Fruit fly (Drosophila melanogaster) whole organism, embryonic: ENCODE results near the gene ClC-a.
A peak's percentile ranks its signal among the peaks of the same experiment; 100 is the strongest.

Experiments used
- Adf1 ChIP-seq: fragments of 200-800 bp; sonication (Bioruptor generic); IDR thresholded peaks from 2 replicates; pipeline ENCODE4 v1.3.6; 2022; ENCODE audit warnings: missing biosample characterization, missing genetic modification characterization
- CG10321 ChIP-seq: fragments of 200-800 bp; sonication (Bioruptor generic); IDR thresholded peaks from 2 replicates; pipeline ENCODE4 v1.3.6; 2022; ENCODE audit warnings: missing biosample characterization, missing genetic modification characterization
- CG10366 ChIP-seq: fragments of 200-800 bp; sonication (Bioruptor generic); IDR thresholded peaks from 2 replicates; pipeline ENCODE4 v1.3.6; 2022; ENCODE audit warnings: missing biosample characterization, missing genetic modification characterization
- CG10959 ChIP-seq: fragments of 200-800 bp; sonication (Bioruptor generic); IDR thresholded peaks from 2 replicates; pipeline ENCODE4 v1.3.6; 2022; ENCODE audit warnings: missing biosample characterization, missing genetic modification characterization
- CG10979 ChIP-seq: fragments of 200-800 bp; sonication (Bioruptor generic); optimal IDR thresholded peaks from 2 replicates; lab custom pipeline; 2018; ENCODE audit warnings: missing biosample characterization, mild to moderate bottlenecking, missing genetic modification characterization, moderate library complexity
- CG11456 ChIP-seq: fragments of 200-800 bp; sonication (Bioruptor generic); IDR thresholded peaks from 3 replicates; pipeline ENCODE4 v1.3.6; 2022; ENCODE audit warnings: missing biosample characterization, missing genetic modification characterization
- CG13775 ChIP-seq: fragments of 200-800 bp; sonication (Bioruptor generic); optimal IDR thresholded peaks from 3 replicates; lab custom pipeline; 2017; ENCODE audit warnings: missing biosample characterization, mild to moderate bottlenecking, missing genetic modification characterization
- CG16815 ChIP-seq: fragments of 200-800 bp; sonication (Bioruptor generic); optimal IDR thresholded peaks from 3 replicates; lab custom pipeline; 2017; ENCODE audit warnings: missing biosample characterization, mild to moderate bottlenecking, missing genetic modification characterization
- CG17385 ChIP-seq: fragments of 200-800 bp; sonication (Bioruptor generic); optimal IDR thresholded peaks from 3 replicates; lab custom pipeline; 2018; ENCODE audit warnings: missing biosample characterization, mild to moderate bottlenecking, missing genetic modification characterization
- CG2120 ChIP-seq: fragments of 200-800 bp; sonication (Bioruptor generic); optimal IDR thresholded peaks from 3 replicates; lab custom pipeline; 2016; ENCODE audit warnings: missing biosample characterization, missing genetic modification characterization
- CG2202 ChIP-seq: fragments of 200-800 bp; sonication (Bioruptor generic); optimal IDR thresholded peaks from 2 replicates; lab custom pipeline; 2018; ENCODE audit warnings: missing biosample characterization, mild to moderate bottlenecking, missing genetic modification characterization
- CG2875 ChIP-seq: fragments of 200-800 bp; sonication (Bioruptor generic); optimal IDR thresholded peaks from 2 replicates; lab custom pipeline; 2017; ENCODE audit warnings: missing biosample characterization, mild to moderate bottlenecking, missing genetic modification characterization, missing genetic modification reagents
- CG30431 ChIP-seq: fragments of 200-800 bp; sonication (Bioruptor generic); optimal IDR thresholded peaks from 2 replicates; lab custom pipeline; 2017; ENCODE audit warnings: missing biosample characterization, missing genetic modification characterization
- CG32767 ChIP-seq: fragments of 200-800 bp; sonication (Bioruptor generic); IDR thresholded peaks from 2 replicates; pipeline ENCODE4 v1.3.6; 2022; ENCODE audit warnings: missing biosample characterization, missing genetic modification characterization
- CG34376 ChIP-seq: fragments of 200-800 bp; sonication (Bioruptor generic); optimal IDR thresholded peaks from 2 replicates; lab custom pipeline; 2018; ENCODE audit warnings: missing biosample characterization, mild to moderate bottlenecking, missing genetic modification characterization
- CG42726 ChIP-seq: fragments of 200-800 bp; sonication (Bioruptor generic); IDR thresholded peaks from 2 replicates; pipeline ENCODE4 v1.3.6; 2022; ENCODE audit warnings: missing biosample characterization, missing genetic modification characterization; ENCODE audit not compliant: partially characterized antibody
- CG6654 ChIP-seq: fragments of 200-800 bp; sonication (Bioruptor generic); optimal IDR thresholded peaks from 2 replicates; lab custom pipeline; 2017; ENCODE audit warnings: missing biosample characterization, mild to moderate bottlenecking, missing genetic modification characterization
- CG6791 ChIP-seq: fragments of 200-800 bp; sonication (Bioruptor generic); IDR thresholded peaks from 3 replicates; pipeline ENCODE4 v1.3.6; 2022; ENCODE audit warnings: missing biosample characterization, missing genetic modification characterization; ENCODE audit not compliant: partially characterized antibody
- CG6813 ChIP-seq: fragments of 200-800 bp; sonication (Bioruptor generic); optimal IDR thresholded peaks from 2 replicates; lab custom pipeline; 2017; ENCODE audit warnings: missing biosample characterization, missing genetic modification characterization, mild to moderate bottlenecking, moderate library complexity, missing genetic modification reagents
- CG7357 ChIP-seq: fragments of 200-800 bp; sonication (Bioruptor generic); IDR thresholded peaks from 3 replicates; pipeline ENCODE4 v1.3.6; 2022; ENCODE audit warnings: missing biosample characterization, missing genetic modification characterization
- CG8359 ChIP-seq: fragments of 200-800 bp; sonication (Bioruptor generic); optimal IDR thresholded peaks from 2 replicates; lab custom pipeline; 2017; ENCODE audit warnings: missing biosample characterization, mild to moderate bottlenecking, missing genetic modification characterization, borderline replicate concordance
- CG9932 ChIP-seq: fragments of 200-800 bp; sonication (Bioruptor generic); IDR thresholded peaks from 2 replicates; pipeline ENCODE4 v1.3.6; 2022; ENCODE audit warnings: missing biosample characterization, missing genetic modification characterization
- CoRest ChIP-seq: fragments of 200-800 bp; sonication (Bioruptor generic); optimal IDR thresholded peaks from 3 replicates; lab custom pipeline; 2018; ENCODE audit warnings: missing biosample characterization, mild to moderate bottlenecking, missing genetic modification characterization, moderate library complexity
- Drgx ChIP-seq: fragments of 200-800 bp; sonication (Bioruptor generic); IDR thresholded peaks from 2 replicates; pipeline ENCODE4 v1.3.6; 2022; ENCODE audit warnings: missing biosample characterization, missing genetic modification characterization
- Elba2 ChIP-seq: fragments of 200-800 bp; sonication (Bioruptor generic); optimal IDR thresholded peaks from 3 replicates; lab custom pipeline; 2016; ENCODE audit warnings: missing biosample characterization, missing genetic modification characterization
- Hr3 ChIP-seq: fragments of 200-800 bp; sonication (Bioruptor generic); optimal IDR thresholded peaks from 3 replicates; lab custom pipeline; 2016; ENCODE audit warnings: missing biosample characterization, missing genetic modification characterization
- Oli ChIP-seq: fragments of 200-800 bp; sonication (Bioruptor generic); optimal IDR thresholded peaks from 2 replicates; lab custom pipeline; 2018; ENCODE audit warnings: missing biosample characterization, mild to moderate bottlenecking, missing genetic modification characterization, moderate library complexity
- Ravus ChIP-seq: fragments of 200-800 bp; sonication (Bioruptor generic); IDR thresholded peaks from 2 replicates; pipeline ENCODE4 v1.3.6; 2022; ENCODE audit warnings: missing biosample characterization, missing genetic modification characterization
- ap ChIP-seq: fragments of 200-800 bp; sonication (Bioruptor generic); IDR thresholded peaks from 2 replicates; pipeline ENCODE4 v1.3.6; 2022; ENCODE audit warnings: missing biosample characterization, missing genetic modification characterization
- cato ChIP-seq: fragments of 200-800 bp; sonication (Bioruptor generic); optimal IDR thresholded peaks from 2 replicates; lab custom pipeline; 2016; ENCODE audit warnings: missing biosample characterization, missing genetic modification characterization, borderline replicate concordance
- crp ChIP-seq, 2 experiments: fragments of 200-800 bp; sonication (Bioruptor generic); optimal IDR thresholded peaks; 2 replicates in 1 of 2; 3 replicates in 1 of 2; lab custom pipeline; 2017; ENCODE audit warnings: missing biosample characterization in 2 of 2, missing genetic modification characterization in 2 of 2, mild to moderate bottlenecking in 1 of 2, moderate library complexity in 1 of 2
- dmrt11E ChIP-seq: fragments of 200-800 bp; sonication (Bioruptor generic); optimal IDR thresholded peaks from 3 replicates; lab custom pipeline; 2018; ENCODE audit warnings: missing biosample characterization, mild to moderate bottlenecking, missing genetic modification characterization, moderate library complexity
- fd96Cb ChIP-seq: fragments of 200-800 bp; sonication (Bioruptor generic); optimal IDR thresholded peaks from 2 replicates; lab custom pipeline; 2018; ENCODE audit warnings: missing biosample characterization, mild to moderate bottlenecking, missing genetic modification characterization, moderate library complexity
- fru ChIP-seq: fragments of >200 bp; optimal IDR thresholded peaks from 2 replicates; lab custom pipeline; 2017
- hkb ChIP-seq, 2 experiments: fragments of 200-800 bp in 1 of 2; fragments of >200 bp in 1 of 2; sonication (Bioruptor generic) in 1 of 2; IDR thresholded peaks in 1 of 2; optimal IDR thresholded peaks in 1 of 2; 2 replicates each; pipeline versions ENCODE4 v1.3.6 to Lab custom; 2017 to 2022; ENCODE audit warnings: missing biosample characterization in 1 of 2, missing genetic modification characterization in 1 of 2
- hth ChIP-seq: fragments of >200 bp; optimal IDR thresholded peaks from 2 replicates; lab custom pipeline; 2017; ENCODE audit warnings: inconsistent platforms
- kah ChIP-seq: fragments of 200-800 bp; sonication (Bioruptor generic); optimal IDR thresholded peaks from 2 replicates; lab custom pipeline; 2018; ENCODE audit warnings: missing biosample characterization, mild to moderate bottlenecking, missing genetic modification characterization
- kay ChIP-seq: fragments of 200-800 bp; sonication (Bioruptor generic); optimal IDR thresholded peaks from 2 replicates; lab custom pipeline; 2016; ENCODE audit warnings: missing biosample characterization, missing genetic modification characterization
- lilli ChIP-seq: fragments of 200-800 bp; sonication (Bioruptor generic); optimal IDR thresholded peaks from 3 replicates; lab custom pipeline; 2016; ENCODE audit warnings: missing biosample characterization, missing genetic modification characterization
- maf-S ChIP-seq: fragments of 200-800 bp; sonication (Bioruptor generic); optimal IDR thresholded peaks from 2 replicates; lab custom pipeline; 2016; ENCODE audit warnings: missing biosample characterization, missing genetic modification characterization
- pho ChIP-seq: fragments of 200-800 bp; sonication (Bioruptor generic); optimal IDR thresholded peaks from 2 replicates; lab custom pipeline; 2016; ENCODE audit warnings: missing biosample characterization, missing genetic modification characterization
- repo ChIP-seq: fragments of 200-800 bp; sonication (Bioruptor generic); optimal IDR thresholded peaks from 2 replicates; lab custom pipeline; 2016; ENCODE audit warnings: missing biosample characterization, missing genetic modification characterization
- rib ChIP-seq: fragments of 200-800 bp; sonication (Bioruptor generic); IDR thresholded peaks from 2 replicates; pipeline ENCODE4 v1.3.6; 2022; ENCODE audit warnings: missing biosample characterization, missing genetic modification characterization
- schlank ChIP-seq: fragments of 200-800 bp; sonication (Bioruptor generic); optimal IDR thresholded peaks from 2 replicates; lab custom pipeline; 2018; ENCODE audit warnings: missing biosample characterization, mild to moderate bottlenecking, missing genetic modification characterization
- seq ChIP-seq: fragments of 200-800 bp; sonication (Bioruptor generic); IDR thresholded peaks from 2 replicates; pipeline ENCODE4 v1.3.6; 2022; ENCODE audit warnings: missing biosample characterization, missing genetic modification characterization
- sisA ChIP-seq: fragments of 200-800 bp; sonication (Bioruptor generic); IDR thresholded peaks from 2 replicates; pipeline ENCODE4 v1.3.6; 2022; ENCODE audit warnings: missing biosample characterization, missing genetic modification characterization
- slou ChIP-seq: fragments of 200-800 bp; sonication (Bioruptor generic); optimal IDR thresholded peaks from 3 replicates; lab custom pipeline; 2016; ENCODE audit warnings: missing biosample characterization, missing genetic modification characterization
- tio ChIP-seq: fragments of 200-800 bp; sonication (Bioruptor generic); optimal IDR thresholded peaks from 2 replicates; lab custom pipeline; 2017; ENCODE audit warnings: missing biosample characterization, missing genetic modification characterization, inconsistent platforms
- tll ChIP-seq, 2 experiments: fragments of 200-800 bp in 1 of 2; fragments of >200 bp in 1 of 2; sonication (Bioruptor generic) in 1 of 2; optimal IDR thresholded peaks; 2 replicates each; lab custom pipeline; 2017 to 2019; ENCODE audit warnings: missing biosample characterization in 2 of 2, missing genetic modification characterization in 2 of 2, mild to moderate bottlenecking in 1 of 2, moderate library complexity in 1 of 2
- ttk ChIP-seq: fragments of 200-800 bp; sonication (Bioruptor generic); IDR thresholded peaks from 2 replicates; pipeline ENCODE4 v2.1.2; 2022; ENCODE audit warnings: missing biosample characterization, missing genetic modification characterization
- yki ChIP-seq: fragments of >200 bp; optimal IDR thresholded peaks from 3 replicates; lab custom pipeline; 2018

Gene ClC-a

DNA sequence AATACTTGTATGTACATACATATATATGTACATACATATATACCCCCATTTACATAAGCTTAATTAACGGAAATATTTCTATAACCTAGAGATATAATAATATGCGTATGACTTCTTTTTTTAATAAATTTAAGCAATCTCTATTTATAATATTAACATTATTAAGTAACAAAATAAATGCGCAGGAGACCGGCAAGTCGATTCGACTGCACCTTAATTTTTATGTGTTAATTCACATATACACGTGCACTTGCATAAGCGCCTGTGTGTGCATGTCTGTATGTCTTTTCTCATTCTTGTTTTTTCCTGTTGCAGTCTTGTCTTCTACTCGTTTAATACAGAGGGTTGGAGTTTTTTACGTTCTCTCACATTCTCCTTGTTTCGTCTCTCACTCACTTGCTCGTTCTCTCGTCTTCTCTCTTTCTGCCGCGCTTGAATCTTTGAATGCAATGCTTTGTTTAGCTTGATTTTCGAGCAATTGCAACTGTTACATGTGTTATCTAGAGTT is 32.8 kb downstream of the ClC-a start (continued):
- peak; percentile 95 for TF ChIP-seq Hr3 (GFP tag; lab: Kevin White, UChicago)
- peak; percentile 60 for TF ChIP-seq lilli (GFP tag; lab: Kevin White, UChicago)
- peak; percentile 98 for TF ChIP-seq fd96Cb
- peak; percentile 93 for TF ChIP-seq cato (GFP tag; lab: Kevin White, UChicago)
- TF ChIP-seq CG2120 (GFP tag; lab: Kevin White, UChicago), result no peak
- TF ChIP-seq Drgx (GFP tag; lab: Robert Waterston, UW), result peak; percentile 95
- peak; percentile 78 for TF ChIP-seq CG7357 (GFP tag; lab: Robert Waterston, UW)
- TF ChIP-seq CG2202 (tag; lab: Kevin White, UChicago), result peak; percentile 96
- TF ChIP-seq CG10979 (tag; lab: Kevin White, UChicago), result peak; percentile 99
- TF ChIP-seq CG9932 (GFP tag; lab: Robert Waterston, UW), result no peak
- peak; percentile 79 for TF ChIP-seq kay (GFP tag; lab: Kevin White, UChicago)
- TF ChIP-seq hkb (optimal IDR thresholded peaks at IDR 0.05; lab: Kevin White, UChicago), result no peak
- peak; percentile 85 for TF ChIP-seq hkb (GFP tag; IDR thresholded peaks at IDR 0.05; lab: Robert Waterston, UW)
- peak; percentile 86 for TF ChIP-seq CG6654 (GFP tag; lab: Kevin White, UChicago)
- peak; percentile 66 for TF ChIP-seq Elba2 (GFP tag; lab: Kevin White, UChicago)
- peak; percentile 92 for TF ChIP-seq tio (GFP tag; lab: Kevin White, UChicago)
- TF ChIP-seq slou, result peak; percentile 34
- TF ChIP-seq CG6813 (GFP tag; lab: Kevin White, UChicago), result peak; percentile 77
- TF ChIP-seq tll (GFP tag; optimal IDR thresholded peaks at IDR 0.05; lab: Kevin White, UChicago), result peak in 1 of 2 experiments; percentile 12
- peak in 1 of 2 experiments; percentile 60 for TF ChIP-seq crp (GFP tag; optimal IDR thresholded peaks at IDR 0.05; lab: Kevin White, UChicago)
- TF ChIP-seq seq (GFP tag; lab: Robert Waterston, UW), result peak; percentile 33; the same call in 1 of the 2 replicates
- TF ChIP-seq CG10321, result no peak
- TF ChIP-seq hth (lab: Kevin White, UChicago), result no peak
- no peak for TF ChIP-seq schlank (tag; lab: Kevin White, UChicago)
- no peak for TF ChIP-seq repo
- peak; percentile 88 for TF ChIP-seq ttk (GFP tag; lab: Robert Waterston, UW)
- TF ChIP-seq Oli, result peak; percentile 95
- TF ChIP-seq kah (GFP tag; lab: Kevin White, UChicago), result peak; percentile 78
- TF ChIP-seq dmrt11E (tag; lab: Kevin White, UChicago), result peak; percentile 100
- TF ChIP-seq maf-S, result no peak
- peak; percentile 83 for TF ChIP-seq CG10366 (GFP tag; lab: Robert Waterston, UW)
- peak; percentile 95 for TF ChIP-seq CG2875
- peak; percentile 83 for TF ChIP-seq CG32767 (GFP tag; lab: Robert Waterston, UW)
- no peak for TF ChIP-seq CG34376 (GFP tag; lab: Kevin White, UChicago)
- TF ChIP-seq CG42726 (GFP tag; lab: Robert Waterston, UW), result no peak
- peak; percentile 92 for TF ChIP-seq CG8359 (GFP tag; lab: Kevin White, UChicago)
- peak; percentile 97 for TF ChIP-seq CG16815 (GFP tag; lab: Kevin White, UChicago)
- TF ChIP-seq pho (GFP tag; lab: Kevin White, UChicago), result no peak
- peak; percentile 93 for TF ChIP-seq CG13775
- TF ChIP-seq Ravus (GFP tag; lab: Robert Waterston, UW), result no peak
- no peak for TF ChIP-seq yki
- peak; percentile 75; the same call in 1 of the 2 replicates for TF ChIP-seq ap (GFP tag; lab: Robert Waterston, UW)
- no peak for TF ChIP-seq CG11456 (GFP tag; lab: Robert Waterston, UW)
- TF ChIP-seq CoRest (tag; lab: Kevin White, UChicago), result peak; percentile 96
- TF ChIP-seq rib, result no peak
- TF ChIP-seq CG17385 (GFP tag; lab: Kevin White, UChicago), result peak; percentile 85
- no peak for TF ChIP-seq Adf1 (GFP tag; lab: Robert Waterston, UW)
- TF ChIP-seq CG10959 (GFP tag; lab: Robert Waterston, UW), result peak; percentile 93
- peak; percentile 89 for TF ChIP-seq sisA (GFP tag; lab: Robert Waterston, UW)
- TF ChIP-seq CG30431 (GFP tag; lab: Kevin White, UChicago), result peak; percentile 95
- no peak for TF ChIP-seq fru (lab: Kevin White, UChicago)
- no peak for TF ChIP-seq CG6791
